Fruit fly (Drosophila melanogaster): ENCODE data around the gene bys.

- TF ChIP-seq CG8478 (optimal IDR thresholded peaks at IDR 0.05) (no peak), CTCF (optimal IDR thresholded peaks at IDR 0.05) (no peak)
Measured at dm6 chrX:7893411-7894122, 8.1 kb upstream of the bys start, which contains the start of the genes CG45089, ND-MNLL and p115.

Measured in S2 (cell line).